Fruit fly (Drosophila melanogaster): ENCODE results near the gene CG31097.
A peak's percentile ranks its signal among the peaks of the same experiment; 100 is the strongest.

Gene CG31097

DNA sequence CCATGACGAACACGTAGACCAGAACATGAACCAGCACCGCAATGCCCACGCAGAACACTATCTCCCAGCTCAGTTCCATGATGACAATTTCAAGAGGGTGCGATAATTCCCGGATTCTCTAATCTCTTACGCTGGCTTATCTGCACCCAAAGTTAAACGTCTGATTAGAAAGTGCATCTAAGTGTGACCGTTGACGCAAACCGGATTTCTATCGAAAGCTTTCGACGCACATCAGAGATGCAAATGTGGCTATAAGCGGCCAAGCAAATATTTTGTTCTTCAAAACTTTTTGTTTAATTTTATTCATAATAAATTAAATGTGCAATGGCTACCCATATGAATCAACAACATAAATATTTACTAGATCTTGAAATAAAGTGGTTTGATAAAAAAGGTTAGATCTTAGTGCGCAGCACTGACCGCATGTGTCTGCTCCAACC lies 35.2 kb downstream of the CG31097 start, which contains the start of the genes Kdsr and CG11858:
TSS of gene Kdsr (minus strand) at position 177 of the 440 bp plus-strand sequence.
TSS of gene CG11858 (plus strand) at position 420 of the 440 bp plus-strand sequence.
- TF ChIP-seq Doc3 (GFP tag; IDR thresholded peaks at IDR 0.05; ENCODE audit: partially characterized antibody) (no peak), CG16779 (GFP tag; IDR thresholded peaks at IDR 0.05) (no peak), CG10431 (GFP tag; optimal IDR thresholded peaks at IDR 0.05) (no peak), Elba2 (GFP tag; optimal IDR thresholded peaks at IDR 0.05) (no peak), sna (GFP tag; IDR thresholded peaks at IDR 0.05; ENCODE audit: partially characterized antibody) (no peak), Dp (GFP tag; optimal IDR thresholded peaks at IDR 0.05) (peak; percentile 11), bab2 (GFP tag; optimal IDR thresholded peaks at IDR 0.05) (peak; percentile 40), CG18764 (GFP tag; optimal IDR thresholded peaks at IDR 0.05) (peak; percentile 27), CG7556 (GFP tag; optimal IDR thresholded peaks at IDR 0.05) (no peak), mirr (GFP tag; optimal IDR thresholded peaks at IDR 0.05) (no peak), CG3065 (GFP tag; optimal IDR thresholded peaks at IDR 0.05) (no peak), so (GFP tag; IDR thresholded peaks at IDR 0.05) (no peak), CG30020 (tag; optimal IDR thresholded peaks at IDR 0.05) (peak; percentile 46), Sin3A (optimal IDR thresholded peaks at IDR 0.05) (peak; percentile 59), Hey (tag; optimal IDR thresholded peaks at IDR 0.05) (no peak), bowl (GFP tag; IDR thresholded peaks at IDR 0.05) (no peak), Antp (GFP tag; optimal IDR thresholded peaks at IDR 0.05) (peak; percentile 28), p53 (GFP tag; optimal IDR thresholded peaks at IDR 0.05) (no peak), fru (optimal IDR thresholded peaks at IDR 0.05) (no peak), unpg (GFP tag; optimal IDR thresholded peaks at IDR 0.05) (peak; percentile 72), odd (GFP tag; optimal IDR thresholded peaks at IDR 0.05) (no peak), Deaf1 (tag; optimal IDR thresholded peaks at IDR 0.05) (no peak), dm (GFP tag; optimal IDR thresholded peaks at IDR 0.05) (peak; percentile 74), CG17912 (GFP tag; optimal IDR thresholded peaks at IDR 0.05) (no peak), gsb-n (tag; optimal IDR thresholded peaks at IDR 0.05) (no peak), dimm (GFP tag; IDR thresholded peaks at IDR 0.05) (no peak), Spps (tag; optimal IDR thresholded peaks at IDR 0.05) (peak; percentile 51), bbx (GFP tag; IDR thresholded peaks at IDR 0.05; ENCODE audit: partially characterized antibody) (no peak), luna (GFP tag; optimal IDR thresholded peaks at IDR 0.05) (peak; percentile 40), Oaz (GFP tag; IDR thresholded peaks at IDR 0.05) (no peak), CG13296 (GFP tag; optimal IDR thresholded peaks at IDR 0.05) (peak; percentile 56), Ssrp (tag; optimal IDR thresholded peaks at IDR 0.05) (peak; percentile 57), pum (GFP tag; optimal IDR thresholded peaks at IDR 0.05) (peak; percentile 45), zf30C (GFP tag; optimal IDR thresholded peaks at IDR 0.05) (no peak), dpn (GFP tag; optimal IDR thresholded peaks at IDR 0.05) (peak; percentile 56 to 57), knrl (GFP tag; IDR thresholded peaks at IDR 0.05; ENCODE audit: partially characterized antibody) (no peak), pzg (GFP tag; optimal IDR thresholded peaks at IDR 0.05) (peak; percentile 61), sd (tag; optimal IDR thresholded peaks at IDR 0.05) (peak; percentile 27), CG10209 (GFP tag; optimal IDR thresholded peaks at IDR 0.05) (peak; percentile 38), CG8765 (GFP tag; IDR thresholded peaks at IDR 0.05) (peak; percentile 53), cas (GFP tag; IDR thresholded peaks at IDR 0.05) (peak; percentile 52; the same call in 1 of the 2 replicates), nau (GFP tag; optimal IDR thresholded peaks at IDR 0.05) (no peak), CG9215 (GFP tag; IDR thresholded peaks at IDR 0.05) (peak; percentile 59), lbe (GFP tag; optimal IDR thresholded peaks at IDR 0.05) (no peak), CG1832 (GFP tag; optimal IDR thresholded peaks at IDR 0.05) (no peak), CG2116 (GFP tag; optimal IDR thresholded peaks at IDR 0.05) (peak; percentile 63), Nf-YB (GFP tag; optimal IDR thresholded peaks at IDR 0.05) (peak; percentile 5), onecut (GFP tag; IDR thresholded peaks at IDR 0.05) (no peak; the same call in 1 of the 2 replicates), sob (GFP tag; IDR thresholded peaks at IDR 0.05) (peak; percentile 72), CG17385 (GFP tag; optimal IDR thresholded peaks at IDR 0.05) (peak; percentile 29), CG2875 (GFP tag; optimal IDR thresholded peaks at IDR 0.05) (no peak), toy (GFP tag; IDR thresholded peaks at IDR 0.05) (no peak)
